Worm (Caenorhabditis elegans) whole organism, mixed stage, embryonic: ENCODE data around the gene nsph-4.3.

Experiments
- M03D4.4 ChIP-seq: sonication (generic microtip); optimal IDR thresholded peaks from 2 replicates; lab custom pipeline; 2017; ENCODE audit warnings: mild to moderate bottlenecking, missing genetic modification characterization, missing compliant biosample characterization
- blmp-1 ChIP-seq: fragments of 150-350 bp; optimal IDR thresholded peaks from 2 replicates; lab custom pipeline; 2014; ENCODE audit warnings: missing biosample characterization, missing genetic modification characterization
- ceh-43 ChIP-seq: fragments of 200-800 bp; sonication (Bioruptor generic); optimal IDR thresholded peaks from 2 replicates; lab custom pipeline; 2018; ENCODE audit warnings: mild to moderate bottlenecking, missing genetic modification characterization, moderate library complexity, missing compliant biosample characterization
- ceh-83 ChIP-seq: fragments of 200-800 bp; sonication (Bioruptor generic); optimal IDR thresholded peaks from 2 replicates; lab custom pipeline; 2018; ENCODE audit warnings: mild to moderate bottlenecking, missing genetic modification characterization, missing compliant biosample characterization
- ces-1 ChIP-seq: fragments of 150-350 bp; optimal IDR thresholded peaks from 2 replicates; lab custom pipeline; 2014; ENCODE audit warnings: missing biosample characterization, missing genetic modification reagents, missing genetic modification characterization
- cnd-1 ChIP-seq: fragments of 200-800 bp; sonication (Bioruptor generic); optimal IDR thresholded peaks from 2 replicates; lab custom pipeline; 2018; ENCODE audit warnings: mild to moderate bottlenecking, missing genetic modification characterization, missing compliant biosample characterization
- drap-1 ChIP-seq: fragments of 200-800 bp; sonication (Bioruptor generic); optimal IDR thresholded peaks from 3 replicates; lab custom pipeline; 2018; ENCODE audit warnings: mild to moderate bottlenecking, missing genetic modification characterization, missing compliant biosample characterization
- elt-1 ChIP-seq: sonication (generic microtip); optimal IDR thresholded peaks from 2 replicates; lab custom pipeline; 2017; ENCODE audit warnings: missing genetic modification characterization, mild to moderate bottlenecking, missing compliant biosample characterization, antibody characterized with exemption, moderate library complexity, borderline replicate concordance; ENCODE audit not compliant: insufficient read depth
- elt-3 ChIP-seq: fragments of 150-350 bp; optimal IDR thresholded peaks from 2 replicates; lab custom pipeline; 2014; ENCODE audit warnings: missing biosample characterization, missing genetic modification characterization
- flh-1 ChIP-seq: fragments of 200-800 bp; sonication (Bioruptor generic); optimal IDR thresholded peaks from 2 replicates; lab custom pipeline; 2018; ENCODE audit warnings: mild to moderate bottlenecking, missing genetic modification characterization, moderate library complexity, missing compliant biosample characterization
- ham-2 ChIP-seq: fragments of 200-800 bp; sonication (Bioruptor generic); optimal IDR thresholded peaks from 2 replicates; lab custom pipeline; 2018; ENCODE audit warnings: mild to moderate bottlenecking, missing genetic modification characterization, missing compliant biosample characterization
- hlh-1 ChIP-seq: fragments of 150-350 bp; optimal IDR thresholded peaks from 2 replicates; lab custom pipeline; 2014; ENCODE audit warnings: missing biosample characterization, missing genetic modification reagents, missing genetic modification characterization
- lin-13 ChIP-seq: fragments of 150-350 bp; optimal IDR thresholded peaks from 2 replicates; lab custom pipeline; 2014; ENCODE audit warnings: missing biosample characterization, missing genetic modification characterization
- lin-32 ChIP-seq: fragments of 200-800 bp; sonication (Bioruptor generic); optimal IDR thresholded peaks from 2 replicates; lab custom pipeline; 2018; ENCODE audit warnings: mild to moderate bottlenecking, missing genetic modification characterization, missing compliant biosample characterization
- mab-5 ChIP-seq: fragments of 150-350 bp; optimal IDR thresholded peaks from 2 replicates; lab custom pipeline; 2014; ENCODE audit warnings: missing biosample characterization, missing genetic modification characterization
- mep-1 ChIP-seq: fragments of 150-350 bp; optimal IDR thresholded peaks from 2 replicates; lab custom pipeline; 2017; ENCODE audit warnings: missing biosample characterization, missing genetic modification reagents, missing genetic modification characterization, inconsistent platforms
- mls-2 ChIP-seq: sonication (generic microtip); optimal IDR thresholded peaks from 2 replicates; lab custom pipeline; 2016; ENCODE audit warnings: mild to moderate bottlenecking, missing genetic modification characterization, moderate library complexity, missing compliant biosample characterization
- nhr-12 ChIP-seq: fragments of 150-350 bp; optimal IDR thresholded peaks from 2 replicates; lab custom pipeline; 2014; ENCODE audit warnings: missing biosample characterization, missing genetic modification characterization
- nhr-2 ChIP-seq: fragments of 150-350 bp; optimal IDR thresholded peaks from 2 replicates; lab custom pipeline; 2014; ENCODE audit warnings: missing biosample characterization, missing genetic modification characterization
- nhr-237 ChIP-seq: fragments of 150-350 bp; optimal IDR thresholded peaks from 2 replicates; lab custom pipeline; 2014; ENCODE audit warnings: missing biosample characterization, missing genetic modification characterization
- pha-4 ChIP-seq: fragments of 150-350 bp; optimal IDR thresholded peaks from 2 replicates; lab custom pipeline; 2018; ENCODE audit warnings: missing biosample characterization, missing genetic modification reagents, missing genetic modification characterization
- sem-2 ChIP-seq: fragments of 200-800 bp; sonication (Bioruptor generic); optimal IDR thresholded peaks from 2 replicates; lab custom pipeline; 2018; ENCODE audit warnings: mild to moderate bottlenecking, missing genetic modification characterization, missing compliant biosample characterization
- sptf-1 ChIP-seq: sonication (generic microtip); optimal IDR thresholded peaks from 2 replicates; lab custom pipeline; 2017; ENCODE audit warnings: mild to moderate bottlenecking, missing genetic modification characterization, moderate library complexity, missing compliant biosample characterization
- tbx-8 ChIP-seq: fragments of 200-800 bp; sonication (Bioruptor generic); optimal IDR thresholded peaks from 2 replicates; lab custom pipeline; 2018; ENCODE audit warnings: mild to moderate bottlenecking, missing genetic modification characterization, moderate library complexity, missing compliant biosample characterization
- unc-120 ChIP-seq: sonication (generic microtip); optimal IDR thresholded peaks from 2 replicates; lab custom pipeline; 2017; ENCODE audit warnings: missing genetic modification characterization, missing compliant biosample characterization; ENCODE audit not compliant: poor library complexity, severe bottlenecking
- unc-39 ChIP-seq: fragments of 150-350 bp; optimal IDR thresholded peaks from 2 replicates; lab custom pipeline; 2014; ENCODE audit warnings: missing biosample characterization, missing genetic modification characterization
- unc-62 ChIP-seq: fragments of 150-350 bp; optimal IDR thresholded peaks from 2 replicates; lab custom pipeline; 2014; ENCODE audit warnings: missing biosample characterization, missing genetic modification reagents, missing genetic modification characterization
- zip-8 ChIP-seq: fragments of 150-350 bp; optimal IDR thresholded peaks from 2 replicates; lab custom pipeline; 2014; ENCODE audit warnings: missing biosample characterization, missing genetic modification characterization
- ztf-11 ChIP-seq: fragments of 150-350 bp; optimal IDR thresholded peaks from 2 replicates; lab custom pipeline; 2014; ENCODE audit warnings: missing biosample characterization, missing genetic modification characterization

nsph-4.3 gene

DNA sequence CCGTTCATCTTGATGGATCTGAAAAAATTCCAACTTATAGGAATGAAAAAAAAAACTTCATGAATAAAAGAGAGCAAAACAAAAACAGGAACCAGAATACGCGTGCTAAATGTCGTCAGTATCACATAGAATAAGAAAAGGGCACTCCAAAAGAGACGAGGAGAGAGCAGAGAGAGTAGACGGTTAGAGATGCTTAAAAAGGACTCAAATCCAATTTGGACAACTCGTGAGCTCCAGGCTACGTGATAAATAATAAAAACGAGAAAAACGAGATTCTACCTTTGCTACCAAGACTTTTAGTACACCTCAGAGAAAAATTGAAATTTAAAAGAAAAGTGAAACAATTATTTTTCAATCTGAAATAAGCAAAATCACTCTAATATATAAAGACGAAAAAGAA, 34.0 kb upstream of the nsph-4.3 start, which contains the start of gene upp-1:
TSS of gene upp-1 (minus strand) at position 18 of the 400 bp plus-strand sequence.
- TF ChIP-seq elt-1 (no peak), zip-8 (tag; lab: Kevin White, UChicago) (no peak), pha-4 (tag; lab: Kevin White, UChicago) (no peak), nhr-12 (tag; lab: Kevin White, UChicago) (no peak), unc-120 (tag; lab: Kevin White, UChicago) (no peak), elt-3 (tag; lab: Kevin White, UChicago) (no peak), ces-1 (GFP tag; lab: Kevin White, UChicago) (no peak), nhr-237 (no peak), lin-13 (no peak), ceh-43 (GFP tag; lab: Kevin White, UChicago) (no peak), blmp-1 (tag; lab: Kevin White, UChicago) (no peak), ham-2 (GFP tag; lab: Kevin White, UChicago) (no peak), hlh-1 (tag; lab: Kevin White, UChicago) (no peak), nhr-2 (tag; lab: Kevin White, UChicago) (no peak)

- TF ChIP-seq zip-8 (tag; lab: Kevin White, UChicago) (no peak), flh-1 (GFP tag; lab: Kevin White, UChicago) (peak; percentile 61), pha-4 (tag; lab: Kevin White, UChicago) (no peak), drap-1 (peak; percentile 63), blmp-1 (tag; lab: Kevin White, UChicago) (no peak), elt-1 (no peak), cnd-1 (peak; percentile 63), tbx-8 (GFP tag; lab: Kevin White, UChicago) (peak; percentile 9), ceh-83 (peak; percentile 83), unc-120 (tag; lab: Kevin White, UChicago) (peak; percentile 61), ces-1 (GFP tag; lab: Kevin White, UChicago) (no peak), mls-2 (tag; lab: Kevin White, UChicago) (peak; percentile 65), ztf-11 (tag; lab: Kevin White, UChicago) (no peak), unc-62 (no peak), mep-1 (tag; lab: Kevin White, UChicago) (no peak), sptf-1 (tag; lab: Kevin White, UChicago) (peak; percentile 76), lin-13 (peak; percentile 20), mab-5 (tag; lab: Kevin White, UChicago) (no peak), sem-2 (GFP tag; lab: Kevin White, UChicago) (peak; percentile 51), lin-32 (GFP tag; lab: Kevin White, UChicago) (peak; percentile 35), M03D4.4 (tag; lab: Kevin White, UChicago) (peak; percentile 71), hlh-1 (tag; lab: Kevin White, UChicago) (no peak)
These were observed 32.9 kb upstream of the nsph-4.3 start for ce11 chrIII:7642015-7642414.

DNA sequence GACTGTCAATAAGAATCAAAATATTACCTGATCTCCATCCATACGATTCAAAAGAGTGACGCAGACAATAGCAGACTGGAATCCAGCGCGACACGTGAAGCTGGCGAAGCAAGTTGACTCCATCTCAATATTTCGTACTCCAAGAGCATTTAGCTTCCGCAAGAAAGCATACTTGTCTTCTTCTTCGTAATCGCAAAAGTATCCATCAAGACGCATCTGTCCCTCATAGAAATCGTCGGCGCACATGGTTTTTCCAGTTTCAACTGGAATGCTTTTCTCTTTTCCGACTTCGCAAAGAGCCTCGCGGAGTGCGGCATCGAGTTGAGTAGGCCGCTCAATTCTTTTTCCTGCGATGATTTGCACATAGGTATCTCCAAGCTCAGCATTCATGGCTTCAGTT, 32.3 kb upstream of the nsph-4.3 start:
- TF ChIP-seq tbx-8 (GFP tag; lab: Kevin White, UChicago) (no peak), unc-120 (tag; lab: Kevin White, UChicago) (no peak), nhr-237 (no peak), ham-2 (GFP tag; lab: Kevin White, UChicago) (no peak), unc-39 (tag; lab: Kevin White, UChicago) (no peak), nhr-12 (tag; lab: Kevin White, UChicago) (no peak), drap-1 (no peak), ztf-11 (tag; lab: Kevin White, UChicago) (no peak)

- TF ChIP-seq pha-4 (tag; lab: Kevin White, UChicago) (no peak), mls-2 (tag; lab: Kevin White, UChicago) (no peak), flh-1 (GFP tag; lab: Kevin White, UChicago) (no peak), unc-39 (tag; lab: Kevin White, UChicago) (no peak), hlh-1 (tag; lab: Kevin White, UChicago) (no peak), M03D4.4 (tag; lab: Kevin White, UChicago) (no peak), unc-62 (no peak), nhr-237 (no peak), sptf-1 (tag; lab: Kevin White, UChicago) (no peak), blmp-1 (tag; lab: Kevin White, UChicago) (no peak), lin-13 (no peak)
These were observed 16.0 kb upstream of the nsph-4.3 start, which contains the start of gene fbn-1 for ce11 chrIII:7625086-7625485. TSS of gene fbn-1 (plus strand) at chrIII:7625386.

DNA sequence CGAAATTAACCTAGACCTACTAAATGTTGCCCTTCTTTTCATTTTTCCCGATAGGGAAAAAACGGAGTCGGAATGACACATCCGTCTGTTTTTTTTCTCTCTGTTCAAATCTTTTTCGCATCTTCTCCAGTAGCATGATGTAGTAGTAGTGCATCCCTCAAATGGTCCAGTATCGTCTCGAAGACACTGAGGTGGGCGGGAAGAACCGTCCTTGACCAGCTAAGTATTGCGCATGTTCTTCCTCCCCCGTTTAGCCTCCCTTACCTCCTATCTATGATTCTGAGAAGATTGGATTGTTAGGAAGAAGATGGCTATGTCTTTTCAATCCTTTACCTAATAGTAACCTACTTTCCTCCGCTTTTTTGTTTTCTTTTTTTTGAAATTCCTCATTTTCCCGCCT, 13.9 kb upstream of the nsph-4.3 start:
- TF ChIP-seq elt-1 (peak; percentile 32), ham-2 (GFP tag; lab: Kevin White, UChicago) (peak; percentile 38), blmp-1 (tag; lab: Kevin White, UChicago) (no peak)
